Worm (Caenorhabditis elegans): ENCODE results near the gene col-152.

ce11 chrV:10536808-10537207 is 23.9 kb upstream of the col-152 start:
- TF ChIP-seq pbrm-1 (GFP tag; IDR thresholded peaks at IDR 0.05) (peak; percentile 88), snpc-1.1 (tag; optimal IDR thresholded peaks at IDR 0.05; ENCODE audit: insufficient read depth) (no peak), egl-44 (GFP tag; IDR thresholded peaks at IDR 0.05) (no peak), snpc-4 (GFP tag; optimal IDR thresholded peaks at IDR 0.05) (no peak), snpc-4 (tag; optimal IDR thresholded peaks at IDR 0.05) (peak in 2 of 4 experiments; percentile 63 to 77), let-607 (tag; optimal IDR thresholded peaks at IDR 0.05) (peak; percentile 52 to 74), D2030.7 (GFP tag; IDR thresholded peaks at IDR 0.05) (no peak), dpl-1 (GFP tag; optimal IDR thresholded peaks at IDR 0.05) (peak; percentile 69), T26A5.8 (tag; optimal IDR thresholded peaks at IDR 0.05) (no peak), cebp-2 (GFP tag; IDR thresholded peaks at IDR 0.05) (no peak), B0019.2 (GFP tag; conservative IDR thresholded peaks at IDR 0.05) (no peak), madf-6 (GFP tag; IDR thresholded peaks at IDR 0.05) (0 out of 2 replicates have a peak, but pooled peaks have one; percentile 52), nhr-90 (tag; optimal IDR thresholded peaks at IDR 0.05) (no peak), aptf-2 (GFP tag; conservative IDR thresholded peaks at IDR 0.05) (no peak), nfya-2 (GFP tag; IDR thresholded peaks at IDR 0.05) (no peak)
